Worm (Caenorhabditis elegans) whole organism, early embryonic: ENCODE data around the gene R74.7.

ENCODE experiments used
- B0310.2 ChIP-seq: sonication (generic microtip); optimal IDR thresholded peaks from 2 replicates; lab custom pipeline; 2016; ENCODE audit warnings: mild to moderate bottlenecking, missing genetic modification characterization, missing compliant biosample characterization
- F13C5.2 ChIP-seq: sonication (generic microtip); optimal IDR thresholded peaks from 2 replicates; lab custom pipeline; 2017; ENCODE audit warnings: mild to moderate bottlenecking, missing genetic modification characterization, inconsistent platforms, missing compliant biosample characterization
- aly-1 ChIP-seq: sonication (generic microtip); optimal IDR thresholded peaks from 2 replicates; lab custom pipeline; 2016; ENCODE audit warnings: missing genetic modification characterization, missing compliant biosample characterization
- ama-1 ChIP-seq: fragments of 150-350 bp; optimal IDR thresholded peaks from 2 replicates; lab custom pipeline; 2014
- ceh-13 ChIP-seq: fragments of 200-800 bp; sonication (Bioruptor generic); optimal IDR thresholded peaks from 2 replicates; lab custom pipeline; 2018; ENCODE audit warnings: mild to moderate bottlenecking, missing genetic modification characterization, missing compliant biosample characterization
- ceh-36 ChIP-seq: sonication (generic microtip); optimal IDR thresholded peaks from 2 replicates; lab custom pipeline; 2016; ENCODE audit warnings: missing genetic modification characterization, inconsistent platforms, missing compliant biosample characterization
- ets-7 ChIP-seq: sonication (generic microtip); optimal IDR thresholded peaks from 2 replicates; lab custom pipeline; 2016; ENCODE audit warnings: missing genotype, missing genetic modification characterization, missing compliant biosample characterization
- flt-1 ChIP-seq: fragments of 200-800 bp; sonication (Bioruptor generic); IDR thresholded peaks from 2 replicates; pipeline ENCODE4 v1.3.6; 2022; ENCODE audit warnings: missing genetic modification characterization, missing compliant biosample characterization
- hmbx-1 ChIP-seq: sonication (generic microtip); optimal IDR thresholded peaks from 2 replicates; lab custom pipeline; 2016; ENCODE audit warnings: mild to moderate bottlenecking, missing genetic modification characterization, missing compliant biosample characterization
- hmg-4 ChIP-seq: fragments of 200-800 bp; sonication (Bioruptor generic); optimal IDR thresholded peaks from 2 replicates; lab custom pipeline; 2018; ENCODE audit warnings: mild to moderate bottlenecking, missing genetic modification characterization, missing compliant biosample characterization
- hnd-1 ChIP-seq: sonication (generic microtip); optimal IDR thresholded peaks from 2 replicates; lab custom pipeline; 2016; ENCODE audit warnings: missing genetic modification characterization, missing compliant biosample characterization
- pes-1 ChIP-seq: fragments of 200-800 bp; sonication (Bioruptor generic); IDR thresholded peaks from 2 replicates; pipeline ENCODE4 v1.3.6; 2022; ENCODE audit warnings: missing genetic modification reagents, missing genetic modification characterization, missing compliant biosample characterization
- scrt-1 ChIP-seq: fragments of 200-800 bp; sonication (Bioruptor generic); IDR thresholded peaks from 2 replicates; pipeline ENCODE4 v1.3.6; 2022; ENCODE audit warnings: missing genetic modification characterization, missing compliant biosample characterization
- sea-1 ChIP-seq: fragments of 200-800 bp; sonication (Bioruptor generic); conservative IDR thresholded peaks from 2 replicates; pipeline ENCODE4 v1.3.6; 2022; ENCODE audit warnings: missing genetic modification characterization, missing compliant biosample characterization
- tbx-11 ChIP-seq: fragments of 200-800 bp; sonication (Bioruptor generic); IDR thresholded peaks from 2 replicates; pipeline ENCODE4 v1.3.6; 2022; ENCODE audit warnings: missing genetic modification characterization, missing compliant biosample characterization
- tbx-37 ChIP-seq: fragments of 200-800 bp; sonication (Bioruptor generic); conservative IDR thresholded peaks from 2 replicates; pipeline ENCODE4 v1.3.6; 2022; ENCODE audit warnings: missing genetic modification reagents, missing genetic modification characterization, missing compliant biosample characterization
- tra-4 ChIP-seq: sonication (generic microtip); optimal IDR thresholded peaks from 2 replicates; lab custom pipeline; 2017; ENCODE audit warnings: missing genetic modification characterization, missing compliant biosample characterization

R74.7 gene

ce11 chrIII:4223668-4224127 lies 19.5 kb downstream of the R74.7 start:
- TF ChIP-seq ama-1 (no peak), F13C5.2 (tag; lab: Kevin White, UChicago) (peak; percentile 42), hmg-4 (GFP tag; lab: Kevin White, UChicago) (peak; percentile 70), aly-1 (tag; lab: Kevin White, UChicago) (no peak)

ce11 chrIII:4224722-4225121 lies 20.5 kb downstream of the R74.7 start:
- no peak for TF ChIP-seq aly-1 (tag; lab: Kevin White, UChicago)
- TF ChIP-seq tra-4 (tag; lab: Kevin White, UChicago) = no peak
- TF ChIP-seq hmg-4 (GFP tag; lab: Kevin White, UChicago) = no peak
- no peak for TF ChIP-seq ets-7 (tag; lab: Kevin White, UChicago)
- no peak for TF ChIP-seq F13C5.2 (tag; lab: Kevin White, UChicago)
- TF ChIP-seq tbx-37 (GFP tag; lab: Robert Waterston, UW) = no peak
- TF ChIP-seq hnd-1 (tag; lab: Kevin White, UChicago) = no peak
- no peak for TF ChIP-seq flt-1 (GFP tag; lab: Robert Waterston, UW)
- no peak for TF ChIP-seq scrt-1
- TF ChIP-seq ceh-36 (tag; lab: Kevin White, UChicago) = no peak
- no peak for TF ChIP-seq ama-1
- TF ChIP-seq ceh-13 = no peak
- TF ChIP-seq pes-1 = no peak
- TF ChIP-seq tbx-11 (GFP tag; lab: Robert Waterston, UW) = no peak
- TF ChIP-seq sea-1 = no peak
- TF ChIP-seq B0310.2 (tag; lab: Kevin White, UChicago) = no peak
- TF ChIP-seq hmbx-1 (tag; lab: Kevin White, UChicago) = no peak

ce11 chrIII:4227363-4227762 lies 23.1 kb downstream of the R74.7 start:
- TF ChIP-seq sea-1 (no peak), aly-1 (tag; lab: Kevin White, UChicago) (no peak), flt-1 (GFP tag; lab: Robert Waterston, UW) (no peak), B0310.2 (tag; lab: Kevin White, UChicago) (no peak), F13C5.2 (tag; lab: Kevin White, UChicago) (no peak), tbx-37 (GFP tag; lab: Robert Waterston, UW) (no peak), hmbx-1 (tag; lab: Kevin White, UChicago) (no peak), ceh-36 (tag; lab: Kevin White, UChicago) (no peak), ama-1 (no peak), hmg-4 (GFP tag; lab: Kevin White, UChicago) (no peak), scrt-1 (no peak), tbx-11 (GFP tag; lab: Robert Waterston, UW) (no peak), ceh-13 (no peak), hnd-1 (tag; lab: Kevin White, UChicago) (no peak)

ce11 chrIII:4228008-4228407 lies 23.8 kb downstream of the R74.7 start, which contains the start of gene mpk-1:
mpk-1 (minus strand) TSS chrIII:4228108.
- TF ChIP-seq aly-1 (tag; lab: Kevin White, UChicago) = no peak
- no peak for TF ChIP-seq ceh-36 (tag; lab: Kevin White, UChicago)
- no peak for TF ChIP-seq flt-1 (GFP tag; lab: Robert Waterston, UW)
- no peak for TF ChIP-seq ceh-13
- TF ChIP-seq tra-4 (tag; lab: Kevin White, UChicago) = no peak
- no peak for TF ChIP-seq hnd-1 (tag; lab: Kevin White, UChicago)
- TF ChIP-seq B0310.2 (tag; lab: Kevin White, UChicago) = no peak
- no peak for TF ChIP-seq sea-1
- no peak for TF ChIP-seq hmg-4 (GFP tag; lab: Kevin White, UChicago)
- TF ChIP-seq tbx-37 (GFP tag; lab: Robert Waterston, UW) = no peak
- no peak for TF ChIP-seq F13C5.2 (tag; lab: Kevin White, UChicago)
- TF ChIP-seq scrt-1 = no peak
- TF ChIP-seq ets-7 (tag; lab: Kevin White, UChicago) = no peak
- TF ChIP-seq ama-1 = no peak
- TF ChIP-seq hmbx-1 (tag; lab: Kevin White, UChicago) = no peak
- TF ChIP-seq tbx-11 (GFP tag; lab: Robert Waterston, UW) = no peak
- no peak for TF ChIP-seq pes-1

ce11 chrIII:4228841-4229240 lies 24.6 kb downstream of the R74.7 start, which contains the start of gene F43C1.5:
F43C1.5 (plus strand) TSS chrIII:4229141.
- TF ChIP-seq pes-1 (no peak), ceh-36 (tag; lab: Kevin White, UChicago) (no peak), tbx-37 (GFP tag; lab: Robert Waterston, UW) (no peak), ets-7 (tag; lab: Kevin White, UChicago) (no peak), sea-1 (no peak), scrt-1 (no peak), hnd-1 (tag; lab: Kevin White, UChicago) (no peak), ceh-13 (no peak), F13C5.2 (tag; lab: Kevin White, UChicago) (no peak), hmg-4 (GFP tag; lab: Kevin White, UChicago) (no peak), tbx-11 (GFP tag; lab: Robert Waterston, UW) (no peak), flt-1 (GFP tag; lab: Robert Waterston, UW) (no peak), hmbx-1 (tag; lab: Kevin White, UChicago) (no peak), ama-1 (no peak), aly-1 (tag; lab: Kevin White, UChicago) (no peak), tra-4 (tag; lab: Kevin White, UChicago) (no peak)

- no peak for TF ChIP-seq ceh-36 (tag; lab: Kevin White, UChicago)
- TF ChIP-seq ceh-13 = no peak
- TF ChIP-seq scrt-1 = no peak
- no peak for TF ChIP-seq hmg-4 (GFP tag; lab: Kevin White, UChicago)
- TF ChIP-seq hmbx-1 (tag; lab: Kevin White, UChicago) = no peak
- TF ChIP-seq pes-1 = no peak
- TF ChIP-seq tbx-11 (GFP tag; lab: Robert Waterston, UW) = no peak
- no peak for TF ChIP-seq hnd-1 (tag; lab: Kevin White, UChicago)
- TF ChIP-seq ama-1 = no peak
- TF ChIP-seq flt-1 (GFP tag; lab: Robert Waterston, UW) = no peak
- TF ChIP-seq tbx-37 (GFP tag; lab: Robert Waterston, UW) = no peak
- TF ChIP-seq B0310.2 (tag; lab: Kevin White, UChicago) = no peak
- no peak for TF ChIP-seq sea-1
Measured at ce11 chrIII:4230092-4230491, 25.9 kb downstream of the R74.7 start.

- TF ChIP-seq hnd-1 (tag; lab: Kevin White, UChicago) (no peak), sea-1 (no peak)
Measured at ce11 chrIII:4231372-4231771, 27.1 kb downstream of the R74.7 start.
